Worm (Caenorhabditis elegans): ENCODE results near the gene acr-17.

DNA sequence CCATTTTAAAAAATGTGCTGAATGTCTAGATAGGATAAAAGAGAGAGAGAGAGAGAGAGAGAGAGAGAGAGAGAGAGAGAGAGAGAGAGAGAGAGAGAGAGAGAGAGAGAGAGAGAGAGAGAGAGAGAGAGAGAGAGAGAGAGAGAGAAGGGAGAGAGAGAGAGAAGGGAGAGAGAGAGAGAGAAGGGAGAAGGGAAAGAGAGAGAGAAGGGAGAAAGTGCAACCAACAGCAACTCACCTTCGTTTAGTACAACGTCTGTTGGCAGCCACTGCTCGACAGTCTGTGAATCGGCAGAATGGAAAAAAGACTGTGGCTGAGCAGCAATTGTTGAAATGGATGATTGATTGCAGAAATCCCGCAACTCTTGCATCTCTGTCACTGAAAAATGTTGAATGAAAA, 15.3 kb downstream of the acr-17 start:
- TF ChIP-seq ama-1 (optimal IDR thresholded peaks at IDR 0.05) = no peak
- TF ChIP-seq pag-3 (tag; optimal IDR thresholded peaks at IDR 0.05; ENCODE audit: borderline replicate concordance) = no peak
- TF ChIP-seq hlh-30 (tag; optimal IDR thresholded peaks at IDR 0.05; ENCODE audit: insufficient read depth) = no peak
- TF ChIP-seq unc-42 (tag; optimal IDR thresholded peaks at IDR 0.05) = no peak
- no peak for TF ChIP-seq ceh-31 (tag; optimal IDR thresholded peaks at IDR 0.05)
- TF ChIP-seq gmeb-2 (tag; optimal IDR thresholded peaks at IDR 0.05) = no peak
- TF ChIP-seq ceh-45 (GFP tag; IDR thresholded peaks at IDR 0.05) = no peak
- TF ChIP-seq madf-2 (tag; optimal IDR thresholded peaks at IDR 0.05) = no peak
- no peak for TF ChIP-seq rnt-1 (tag; optimal IDR thresholded peaks at IDR 0.05)
- TF ChIP-seq lin-11 (tag; optimal IDR thresholded peaks at IDR 0.05) = no peak

All from whole organism, late embryonic.